Fruit fly (Drosophila melanogaster): Measurements from ENCODE around the gene CG42331.

Gene CG42331

dm6 chr3R:24773016-24773415 lies 1.0 kb downstream of the CG42331 start:
- TF ChIP-seq dmrt93B (GFP tag; optimal IDR thresholded peaks at IDR 0.05) = no peak
- TF ChIP-seq CG32264 (GFP tag; optimal IDR thresholded peaks at IDR 0.05) = no peak
- TF ChIP-seq Hnf4 (GFP tag; optimal IDR thresholded peaks at IDR 0.05) = no peak
- no peak for TF ChIP-seq fru (GFP tag; optimal IDR thresholded peaks at IDR 0.05)
- no peak for TF ChIP-seq foxo (GFP tag; optimal IDR thresholded peaks at IDR 0.05)
- no peak for TF ChIP-seq CrebA (GFP tag; optimal IDR thresholded peaks at IDR 0.05; ENCODE audit: borderline replicate concordance)
- no peak for TF ChIP-seq dsf (GFP tag; optimal IDR thresholded peaks at IDR 0.05; ENCODE audit: borderline replicate concordance)
- no peak for TF ChIP-seq usp (GFP tag; optimal IDR thresholded peaks at IDR 0.05)
- TF ChIP-seq OdsH (GFP tag; optimal IDR thresholded peaks at IDR 0.05) = no peak
- no peak for TF ChIP-seq dl (GFP tag; optimal IDR thresholded peaks at IDR 0.05; ENCODE audit: insufficient read depth in 1 of 2, partially characterized antibody in 2 of 2)
- TF ChIP-seq h (GFP tag; optimal IDR thresholded peaks at IDR 0.05) = no peak
- TF ChIP-seq ey (GFP tag; optimal IDR thresholded peaks at IDR 0.05) = no peak
- no peak for TF ChIP-seq lola (GFP tag; optimal IDR thresholded peaks at IDR 0.05)
- no peak for TF ChIP-seq Mio (GFP tag; optimal IDR thresholded peaks at IDR 0.05)
- TF ChIP-seq HLH106 (tag; optimal IDR thresholded peaks at IDR 0.05) = no peak

- no peak for TF ChIP-seq h (GFP tag; optimal IDR thresholded peaks at IDR 0.05)
Observed at dm6 chr3R:24773422-24773821, 1.4 kb downstream of the CG42331 start.

DNA sequence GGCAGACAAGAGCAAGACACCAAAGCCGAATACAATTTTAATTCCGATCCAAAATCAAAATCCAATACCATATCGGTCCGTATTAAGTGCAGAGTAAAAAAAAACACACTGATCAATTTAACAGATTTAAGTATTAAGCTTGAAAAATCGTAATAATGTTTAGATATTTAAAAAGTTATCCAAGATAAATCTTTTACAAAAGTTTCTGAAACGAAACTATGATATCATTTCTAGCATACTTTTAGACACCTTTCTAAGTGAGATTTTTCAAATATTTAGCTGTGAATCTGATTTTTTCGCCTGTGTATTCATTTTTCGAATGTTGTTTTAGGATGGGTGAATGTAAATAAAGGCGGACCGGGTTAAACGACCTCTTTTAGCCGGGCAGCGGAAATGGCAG lies 5.1 kb downstream of the CG42331 start:
- TF ChIP-seq Sp1 (GFP tag; optimal IDR thresholded peaks at IDR 0.05) = no peak
- TF ChIP-seq dl (GFP tag; optimal IDR thresholded peaks at IDR 0.05; ENCODE audit: insufficient read depth in 1 of 2, partially characterized antibody in 2 of 2) = no peak
- TF ChIP-seq jim (GFP tag; optimal IDR thresholded peaks at IDR 0.05) = no peak
- no peak for TF ChIP-seq Jra (GFP tag; optimal IDR thresholded peaks at IDR 0.05)
- no peak for TF ChIP-seq Abd-B (GFP tag; optimal IDR thresholded peaks at IDR 0.05)
- TF ChIP-seq rgr (GFP tag; optimal IDR thresholded peaks at IDR 0.05) = no peak
- TF ChIP-seq Rel (GFP tag; optimal IDR thresholded peaks at IDR 0.05) = no peak
- no peak for TF ChIP-seq Rel (tag; optimal IDR thresholded peaks at IDR 0.05)
- no peak for TF ChIP-seq GATAd (GFP tag; optimal IDR thresholded peaks at IDR 0.05)
- TF ChIP-seq usp (GFP tag; optimal IDR thresholded peaks at IDR 0.05) = no peak
- TF ChIP-seq sv (GFP tag; optimal IDR thresholded peaks at IDR 0.05) = no peak
- no peak for TF ChIP-seq CrebA (GFP tag; optimal IDR thresholded peaks at IDR 0.05; ENCODE audit: borderline replicate concordance)
- no peak for TF ChIP-seq Myc (optimal IDR thresholded peaks at IDR 0.05)
- no peak for TF ChIP-seq sage (GFP tag; optimal IDR thresholded peaks at IDR 0.05)
- TF ChIP-seq psq (GFP tag; optimal IDR thresholded peaks at IDR 0.05) = no peak
- no peak for TF ChIP-seq woc (GFP tag; optimal IDR thresholded peaks at IDR 0.05)
- TF ChIP-seq fru (GFP tag; optimal IDR thresholded peaks at IDR 0.05) = no peak
- no peak for TF ChIP-seq foxo (GFP tag; optimal IDR thresholded peaks at IDR 0.05)
- no peak for TF ChIP-seq brk (GFP tag; optimal IDR thresholded peaks at IDR 0.05)
- no peak for TF ChIP-seq CG32264 (GFP tag; optimal IDR thresholded peaks at IDR 0.05)

- no peak for TF ChIP-seq Mio (GFP tag; optimal IDR thresholded peaks at IDR 0.05)
- TF ChIP-seq foxo (GFP tag; optimal IDR thresholded peaks at IDR 0.05) = no peak
- no peak for TF ChIP-seq ey (GFP tag; optimal IDR thresholded peaks at IDR 0.05)
- TF ChIP-seq Dfd (GFP tag; optimal IDR thresholded peaks at IDR 0.05) = no peak
- no peak for TF ChIP-seq dl (GFP tag; optimal IDR thresholded peaks at IDR 0.05; ENCODE audit: insufficient read depth in 1 of 2, partially characterized antibody in 2 of 2)
- no peak for TF ChIP-seq sv (GFP tag; optimal IDR thresholded peaks at IDR 0.05)
- no peak for TF ChIP-seq Sp1 (GFP tag; optimal IDR thresholded peaks at IDR 0.05)
- no peak for TF ChIP-seq CG32264 (GFP tag; optimal IDR thresholded peaks at IDR 0.05)
Observed at dm6 chr3R:24778218-24778739, 6.3 kb downstream of the CG42331 start.

DNA sequence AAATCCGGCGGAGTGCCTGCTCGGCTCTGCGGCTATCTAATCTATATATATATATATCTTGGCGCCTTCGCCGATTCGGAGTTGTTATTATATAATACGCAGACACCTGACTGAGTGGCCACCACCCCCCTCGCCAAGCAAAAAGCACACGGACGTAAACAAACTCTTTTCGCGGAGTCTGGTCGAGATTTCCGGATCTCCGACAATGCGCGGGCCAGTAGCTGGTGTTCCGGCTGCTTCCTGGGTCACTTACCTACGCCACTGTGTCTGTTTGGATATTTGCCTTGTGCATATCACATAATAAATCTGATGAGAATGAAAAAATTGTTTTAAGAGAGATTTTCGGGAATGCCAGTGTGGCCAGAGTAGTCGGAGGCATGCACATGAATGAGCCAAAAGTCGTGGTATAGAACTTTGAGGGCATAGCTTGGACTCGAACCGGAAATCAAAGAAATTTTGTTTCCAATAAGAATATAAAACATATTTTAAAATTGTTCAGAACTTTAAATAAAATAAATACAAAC lies 15.1 kb downstream of the CG42331 start, which contains the start of gene CG5805:
CG5805 (minus strand) TSS at position 380 of the 524 bp plus-strand sequence.
- TF ChIP-seq dsf (GFP tag; optimal IDR thresholded peaks at IDR 0.05; ENCODE audit: borderline replicate concordance) (no peak), woc (GFP tag; optimal IDR thresholded peaks at IDR 0.05) (no peak), ey (GFP tag; optimal IDR thresholded peaks at IDR 0.05) (peak; percentile 28), Rel (GFP tag; optimal IDR thresholded peaks at IDR 0.05) (no peak), Rel (tag; optimal IDR thresholded peaks at IDR 0.05) (peak; percentile 5), Sp1 (GFP tag; optimal IDR thresholded peaks at IDR 0.05) (peak; percentile 67), br (GFP tag; optimal IDR thresholded peaks at IDR 0.05) (peak; percentile 49), jim (GFP tag; optimal IDR thresholded peaks at IDR 0.05) (no peak), Jra (GFP tag; optimal IDR thresholded peaks at IDR 0.05) (no peak), lola (GFP tag; optimal IDR thresholded peaks at IDR 0.05) (no peak), Dfd (GFP tag; optimal IDR thresholded peaks at IDR 0.05) (no peak), foxo (GFP tag; optimal IDR thresholded peaks at IDR 0.05) (peak in 1 of 2 experiments; percentile 47), CrebA (GFP tag; optimal IDR thresholded peaks at IDR 0.05; ENCODE audit: borderline replicate concordance) (no peak), tai (GFP tag; optimal IDR thresholded peaks at IDR 0.05) (no peak), CG32264 (GFP tag; optimal IDR thresholded peaks at IDR 0.05) (peak; percentile 27), OdsH (GFP tag; optimal IDR thresholded peaks at IDR 0.05) (peak; percentile 54), rgr (GFP tag; optimal IDR thresholded peaks at IDR 0.05) (peak; percentile 87), GATAd (GFP tag; optimal IDR thresholded peaks at IDR 0.05) (no peak), Myc (optimal IDR thresholded peaks at IDR 0.05) (no peak), HLH106 (tag; optimal IDR thresholded peaks at IDR 0.05) (peak; percentile 66), Hr78 (GFP tag; optimal IDR thresholded peaks at IDR 0.05) (no peak), Mio (GFP tag; optimal IDR thresholded peaks at IDR 0.05) (no peak), sv (GFP tag; optimal IDR thresholded peaks at IDR 0.05) (peak; percentile 76), usp (GFP tag; optimal IDR thresholded peaks at IDR 0.05) (no peak), pan (optimal IDR thresholded peaks at IDR 0.05) (no peak), Abd-B (GFP tag; optimal IDR thresholded peaks at IDR 0.05) (no peak), dmrt93B (GFP tag; optimal IDR thresholded peaks at IDR 0.05) (peak; percentile 90), psq (GFP tag; optimal IDR thresholded peaks at IDR 0.05) (peak; percentile 57), dl (GFP tag; optimal IDR thresholded peaks at IDR 0.05; ENCODE audit: insufficient read depth in 1 of 2, partially characterized antibody in 2 of 2) (no peak), fru (GFP tag; optimal IDR thresholded peaks at IDR 0.05) (peak; percentile 47), Dif (GFP tag; optimal IDR thresholded peaks at IDR 0.05; ENCODE audit: partially characterized antibody) (no peak), h (GFP tag; optimal IDR thresholded peaks at IDR 0.05) (peak; percentile 71), sage (GFP tag; optimal IDR thresholded peaks at IDR 0.05) (peak; percentile 45)
